Worm (Caenorhabditis elegans) whole organism, young adult: Measurements from ENCODE around the gene F45E12.5.

ENCODE experiments used
- B0035.1 ChIP-seq: sonication (generic microtip); optimal IDR thresholded peaks from 2 replicates; lab custom pipeline; 2016; ENCODE audit warnings: missing genetic modification characterization, mild to moderate bottlenecking, missing compliant biosample characterization, missing genotype, missing genetic modification reagents
- B0261.1 ChIP-seq: sonication (generic microtip); optimal IDR thresholded peaks from 2 replicates; lab custom pipeline; 2016; ENCODE audit warnings: mild to moderate bottlenecking, missing genetic modification characterization, moderate library complexity, missing compliant biosample characterization
- F10E7.11 ChIP-seq: sonication (generic microtip); optimal IDR thresholded peaks from 2 replicates; lab custom pipeline; 2017; ENCODE audit warnings: mild to moderate bottlenecking, missing genetic modification characterization, moderate library complexity, missing compliant biosample characterization
- F23B12.7 ChIP-seq: sonication (generic microtip); optimal IDR thresholded peaks from 2 replicates; lab custom pipeline; 2017; ENCODE audit warnings: missing genetic modification characterization, mild to moderate bottlenecking, missing compliant biosample characterization, antibody characterized with exemption, moderate library complexity; ENCODE audit not compliant: insufficient read depth
- F33H1.4 ChIP-seq: fragments of 200-800 bp; sonication (Bioruptor generic); IDR thresholded peaks from 2 replicates; pipeline ENCODE4 v1.3.6; 2022; ENCODE audit warnings: missing genetic modification reagents, missing genetic modification characterization, missing compliant biosample characterization
- F49E8.2 ChIP-seq: sonication (generic microtip); optimal IDR thresholded peaks from 3 replicates; lab custom pipeline; 2017; ENCODE audit warnings: missing genetic modification characterization, mild to moderate bottlenecking, missing compliant biosample characterization, antibody characterized with exemption, moderate library complexity; ENCODE audit not compliant: insufficient read depth
- T07F8.4 ChIP-seq: sonication (generic microtip); optimal IDR thresholded peaks from 2 replicates; lab custom pipeline; 2016; ENCODE audit warnings: mild to moderate bottlenecking, missing genetic modification characterization, moderate library complexity, missing compliant biosample characterization
- Y53G8AR.9 ChIP-seq: fragments of 200-800 bp; sonication (Bioruptor generic); conservative IDR thresholded peaks from 2 replicates; pipeline ENCODE4 v1.3.6; 2022; ENCODE audit warnings: missing genetic modification reagents, missing genetic modification characterization, missing compliant biosample characterization
- Y95B8A.8 ChIP-seq: fragments of 200-800 bp; sonication (Bioruptor generic); IDR thresholded peaks from 2 replicates; pipeline ENCODE4 v1.3.6; 2022; ENCODE audit warnings: missing genetic modification reagents, missing genetic modification characterization, missing compliant biosample characterization
- ZK185.1 ChIP-seq: sonication (generic microtip); optimal IDR thresholded peaks from 2 replicates; lab custom pipeline; 2016; ENCODE audit warnings: mild to moderate bottlenecking, missing genetic modification characterization, missing compliant biosample characterization; ENCODE audit not compliant: poor library complexity, severe bottlenecking
- aptf-3 ChIP-seq: fragments of 200-800 bp; sonication (Bioruptor generic); IDR thresholded peaks from 2 replicates; pipeline ENCODE4 v1.3.6; 2022; ENCODE audit warnings: missing genetic modification characterization, missing compliant biosample characterization
- attf-3 ChIP-seq: fragments of 200-800 bp; sonication (Bioruptor generic); conservative IDR thresholded peaks from 2 replicates; pipeline ENCODE4 v1.3.6; 2022; ENCODE audit warnings: missing genetic modification reagents, missing genetic modification characterization, missing compliant biosample characterization
- bed-1 ChIP-seq: fragments of 200-800 bp; sonication (Bioruptor generic); IDR thresholded peaks from 2 replicates; pipeline ENCODE4 v1.3.6; 2022; ENCODE audit warnings: missing genetic modification reagents, missing genetic modification characterization, missing compliant biosample characterization
- cebp-1 ChIP-seq, 2 experiments: fragments of 200-800 bp in 1 of 2; sonication (Bioruptor generic) in 1 of 2; sonication (generic microtip) in 1 of 2; IDR thresholded peaks in 1 of 2; optimal IDR thresholded peaks in 1 of 2; 2 replicates each; pipeline versions ENCODE4 v1.3.6 to Lab custom; 2017 to 2022; ENCODE audit warnings: missing compliant biosample characterization in 2 of 2, missing genetic modification characterization in 2 of 2, mild to moderate bottlenecking in 1 of 2, missing genetic modification reagents in 1 of 2, moderate library complexity in 1 of 2
- cebp-2 ChIP-seq: fragments of 200-800 bp; sonication (Bioruptor generic); IDR thresholded peaks from 2 replicates; pipeline ENCODE4 v1.3.6; 2022; ENCODE audit warnings: missing genetic modification characterization, missing compliant biosample characterization
- ceh-27 ChIP-seq: fragments of 200-800 bp; sonication (Bioruptor generic); optimal IDR thresholded peaks from 2 replicates; lab custom pipeline; 2018; ENCODE audit warnings: mild to moderate bottlenecking, missing genetic modification characterization, moderate library complexity, missing compliant biosample characterization
- ceh-40 ChIP-seq: fragments of 200-800 bp; sonication (Bioruptor generic); IDR thresholded peaks from 2 replicates; pipeline ENCODE4 v1.3.6; 2022; ENCODE audit warnings: missing genetic modification characterization, missing compliant biosample characterization
- ceh-58 ChIP-seq: fragments of 200-800 bp; sonication (Bioruptor generic); IDR thresholded peaks from 2 replicates; pipeline ENCODE4 v1.3.6; 2022; ENCODE audit warnings: missing genetic modification characterization, missing compliant biosample characterization
- ceh-91 ChIP-seq: fragments of 200-800 bp; sonication (Bioruptor generic); IDR thresholded peaks from 2 replicates; pipeline ENCODE4 v1.3.6; 2022; ENCODE audit warnings: missing genetic modification reagents, missing genetic modification characterization, missing compliant biosample characterization
- dpff-1 ChIP-seq: sonication (generic microtip); optimal IDR thresholded peaks from 2 replicates; lab custom pipeline; 2017; ENCODE audit warnings: mild to moderate bottlenecking, missing genetic modification characterization, missing compliant biosample characterization
- ekl-4 ChIP-seq: fragments of 200-800 bp; sonication (Bioruptor generic); IDR thresholded peaks from 2 replicates; pipeline ENCODE4 v1.3.6; 2022; ENCODE audit warnings: missing genetic modification reagents, missing genetic modification characterization, missing compliant biosample characterization
- hrde-1 ChIP-seq: sonication (generic microtip); optimal IDR thresholded peaks from 2 replicates; lab custom pipeline; 2016; ENCODE audit warnings: missing genetic modification characterization, mild to moderate bottlenecking, missing compliant biosample characterization, moderate library complexity, missing genotype, missing genetic modification reagents, borderline replicate concordance
- hsf-1 ChIP-seq: fragments of 200-800 bp; sonication (Bioruptor generic); IDR thresholded peaks from 2 replicates; pipeline ENCODE4 v1.3.6; 2022; ENCODE audit warnings: missing genetic modification reagents, missing genetic modification characterization, missing compliant biosample characterization
- let-526 ChIP-seq: fragments of 200-800 bp; sonication (Bioruptor generic); IDR thresholded peaks from 2 replicates; pipeline ENCODE4 v1.3.6; 2022; ENCODE audit warnings: missing genetic modification reagents, missing genetic modification characterization, missing compliant biosample characterization
- let-607 ChIP-seq, 2 experiments: fragments of 200-800 bp in 1 of 2; sonication (Bioruptor generic) in 1 of 2; sonication (generic microtip) in 1 of 2; optimal IDR thresholded peaks; 2 replicates each; lab custom pipeline; 2016 to 2018; ENCODE audit warnings: mild to moderate bottlenecking in 2 of 2, missing compliant biosample characterization in 2 of 2, missing genetic modification characterization in 2 of 2, moderate library complexity in 2 of 2, missing genotype in 1 of 2
- lin-54 ChIP-seq: fragments of 200-800 bp; sonication (Bioruptor generic); optimal IDR thresholded peaks from 2 replicates; lab custom pipeline; 2018; ENCODE audit warnings: mild to moderate bottlenecking, missing genetic modification characterization, missing compliant biosample characterization
- lir-1 ChIP-seq: fragments of 200-800 bp; sonication (Bioruptor generic); conservative IDR thresholded peaks from 2 replicates; pipeline ENCODE4 v1.3.6; 2022; ENCODE audit warnings: missing genetic modification reagents, missing genetic modification characterization, missing compliant biosample characterization
- lsl-1 ChIP-seq: fragments of 200-800 bp; sonication (Bioruptor generic); optimal IDR thresholded peaks from 2 replicates; lab custom pipeline; 2018; ENCODE audit warnings: mild to moderate bottlenecking, missing genetic modification characterization, moderate library complexity, missing compliant biosample characterization
- lsy-27 ChIP-seq: sonication (generic microtip); optimal IDR thresholded peaks from 2 replicates; lab custom pipeline; 2017; ENCODE audit warnings: missing genetic modification characterization, mild to moderate bottlenecking, missing compliant biosample characterization, antibody characterized with exemption, missing genotype, borderline replicate concordance; ENCODE audit not compliant: insufficient read depth
- madf-3 ChIP-seq: fragments of 200-800 bp; sonication (Bioruptor generic); IDR thresholded peaks from 2 replicates; pipeline ENCODE4 v1.3.6; 2022; ENCODE audit warnings: missing genetic modification reagents, missing genetic modification characterization, missing compliant biosample characterization
- madf-6 ChIP-seq: fragments of 200-800 bp; sonication (Bioruptor generic); IDR thresholded peaks from 2 replicates; pipeline ENCODE4 v1.3.6; 2022; ENCODE audit warnings: missing genetic modification reagents, missing genetic modification characterization, missing compliant biosample characterization
- mcd-1 ChIP-seq: fragments of 200-800 bp; sonication (Bioruptor generic); IDR thresholded peaks from 2 replicates; pipeline ENCODE4 v1.3.6; 2022; ENCODE audit warnings: missing genetic modification reagents, missing genetic modification characterization, missing compliant biosample characterization
- nfyb-1 ChIP-seq: fragments of 200-800 bp; sonication (Bioruptor generic); IDR thresholded peaks from 2 replicates; pipeline ENCODE4 v1.3.6; 2022; ENCODE audit warnings: missing genetic modification reagents, missing genetic modification characterization, missing compliant biosample characterization
- nhr-120 ChIP-seq: fragments of 200-800 bp; sonication (Bioruptor generic); IDR thresholded peaks from 2 replicates; pipeline ENCODE4 v1.3.6; 2022; ENCODE audit warnings: missing genetic modification characterization, missing compliant biosample characterization
- nhr-90 ChIP-seq: sonication (generic microtip); optimal IDR thresholded peaks from 2 replicates; lab custom pipeline; 2016; ENCODE audit warnings: missing genotype, mild to moderate bottlenecking, missing genetic modification characterization, missing compliant biosample characterization
- pbrm-1 ChIP-seq: fragments of 200-800 bp; sonication (Bioruptor generic); IDR thresholded peaks from 2 replicates; pipeline ENCODE4 v1.3.6; 2022; ENCODE audit warnings: missing genetic modification reagents, missing genetic modification characterization, missing compliant biosample characterization
- rcor-1 ChIP-seq: fragments of 200-800 bp; sonication (Bioruptor generic); IDR thresholded peaks from 2 replicates; pipeline ENCODE4 v1.3.6; 2022; ENCODE audit warnings: missing genetic modification reagents, missing genetic modification characterization, missing compliant biosample characterization
- rpc-1 ChIP-seq, 2 experiments: fragments of 150-350 bp in 1 of 2; sonication (generic microtip) in 1 of 2; optimal IDR thresholded peaks; 2 replicates each; lab custom pipeline; 2014 to 2018; ENCODE audit warnings: missing biosample characterization in 1 of 2, missing genetic modification characterization in 1 of 2, missing genetic modification reagents in 1 of 2, missing genotype in 1 of 2
- snpc-4 ChIP-seq, 5 experiments: fragments of 150-350 bp in 1 of 5; sonication (generic microtip) in 4 of 5; optimal IDR thresholded peaks; 2 replicates each; lab custom pipeline; 2014 to 2018; ENCODE audit warnings: missing genetic modification characterization in 5 of 5, missing biosample characterization in 3 of 5, antibody characterized with exemption in 2 of 5, mild to moderate bottlenecking in 2 of 5, missing compliant biosample characterization in 2 of 5, missing genotype in 2 of 5, moderate library complexity in 2 of 5, missing genetic modification reagents in 1 of 5
- somi-1 ChIP-seq: fragments of 200-800 bp; sonication (Bioruptor generic); optimal IDR thresholded peaks from 2 replicates; lab custom pipeline; 2018; ENCODE audit warnings: mild to moderate bottlenecking, missing genetic modification characterization, missing compliant biosample characterization
- tbp1 ChIP-seq: fragments of 200-800 bp; sonication (Bioruptor generic); optimal IDR thresholded peaks from 2 replicates; lab custom pipeline; 2018; ENCODE audit warnings: mild to moderate bottlenecking, missing genetic modification characterization, missing compliant biosample characterization
- unc-62 ChIP-seq: fragments of 150-350 bp; optimal IDR thresholded peaks from 2 replicates; lab custom pipeline; 2014; ENCODE audit warnings: missing biosample characterization, missing genetic modification reagents, missing genetic modification characterization
- ztf-18 ChIP-seq: sonication (generic microtip); optimal IDR thresholded peaks from 2 replicates; lab custom pipeline; 2016; ENCODE audit warnings: missing genotype, mild to moderate bottlenecking, missing genetic modification characterization, missing compliant biosample characterization
- ztf-3 ChIP-seq: fragments of 200-800 bp; sonication (Bioruptor generic); optimal IDR thresholded peaks from 2 replicates; lab custom pipeline; 2018; ENCODE audit warnings: mild to moderate bottlenecking, missing genetic modification characterization, missing compliant biosample characterization
- ztf-6 ChIP-seq: fragments of 200-800 bp; sonication (Bioruptor generic); IDR thresholded peaks from 2 replicates; pipeline ENCODE4 v1.3.6; 2022; ENCODE audit warnings: missing genetic modification reagents, missing genetic modification characterization, missing compliant biosample characterization

The F45E12.5 gene

DNA sequence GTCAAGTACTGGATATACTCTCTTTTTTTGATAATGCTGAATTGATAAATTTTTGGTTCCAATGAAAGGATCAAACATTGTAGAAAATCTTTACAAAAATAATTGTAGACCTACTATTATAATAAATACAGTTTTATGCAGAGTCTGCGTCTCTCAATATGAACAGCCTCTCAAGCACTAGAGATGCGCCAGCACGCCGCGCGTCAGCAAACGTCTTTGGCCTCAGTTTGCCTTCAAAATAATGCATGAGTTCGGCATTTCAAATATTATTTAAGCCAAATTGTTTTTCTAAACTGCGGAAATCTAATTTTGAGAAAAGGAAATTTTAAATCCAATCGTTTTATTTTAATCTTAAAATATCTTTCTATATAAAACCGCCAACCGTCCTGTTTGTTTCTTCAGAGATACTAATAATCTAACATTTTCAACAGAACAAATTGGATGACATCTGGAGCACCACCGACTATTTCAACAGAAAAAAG is 8.2 kb downstream of the F45E12.5 start, which contains the start of gene cul-4 (continued):
- TF ChIP-seq let-607 (tag; optimal IDR thresholded peaks at IDR 0.05; lab: Kevin White, UChicago) (peak in 1 of 2 experiments; percentile 16), lsl-1 (peak; percentile 94), ceh-58 (GFP tag; lab: Robert Waterston, UW) (no peak), F10E7.11 (tag; lab: Kevin White, UChicago) (no peak), ztf-18 (tag; lab: Kevin White, UChicago) (peak; percentile 98), dpff-1 (tag; lab: Kevin White, UChicago) (no peak), somi-1 (GFP tag; lab: Kevin White, UChicago) (no peak), madf-6 (peak; percentile 99), ekl-4 (GFP tag; lab: Robert Waterston, UW) (peak; percentile 73), F23B12.7 (tag; lab: Kevin White, UChicago) (peak; percentile 54), hsf-1 (GFP tag; lab: Robert Waterston, UW) (peak; percentile 71), Y95B8A.8 (GFP tag; lab: Robert Waterston, UW) (0 out of 2 replicates have a peak, but pooled peaks have one; percentile 17), nhr-120 (GFP tag; lab: Robert Waterston, UW) (no peak), Y53G8AR.9 (GFP tag; lab: Robert Waterston, UW) (peak; percentile 65; the same call in 1 of the 2 replicates), ceh-27 (GFP tag; lab: Kevin White, UChicago) (peak; percentile 23), lin-54 (GFP tag; lab: Kevin White, UChicago) (peak; percentile 88), F33H1.4 (GFP tag; lab: Robert Waterston, UW) (peak; percentile 86), B0261.1 (tag; lab: Kevin White, UChicago) (no peak), attf-3 (GFP tag; lab: Robert Waterston, UW) (peak; percentile 71), ceh-40 (GFP tag; lab: Robert Waterston, UW) (no peak), hrde-1 (tag; lab: Kevin White, UChicago) (no peak), bed-1 (GFP tag; lab: Robert Waterston, UW) (no peak), lsy-27 (no peak), let-526 (no peak), cebp-1 (GFP tag; IDR thresholded peaks at IDR 0.05; lab: Robert Waterston, UW) (no peak), cebp-1 (tag; optimal IDR thresholded peaks at IDR 0.05; lab: Kevin White, UChicago) (no peak), T07F8.4 (tag; lab: Kevin White, UChicago) (no peak), ceh-91 (GFP tag; lab: Robert Waterston, UW) (peak; percentile 80), rpc-1 (optimal IDR thresholded peaks at IDR 0.05; lab: Kevin White, UChicago) (no peak), rpc-1 (tag; optimal IDR thresholded peaks at IDR 0.05; lab: Kevin White, UChicago) (no peak), pbrm-1 (GFP tag; lab: Robert Waterston, UW) (peak; percentile 86), tbp1 (GFP tag; lab: Kevin White, UChicago) (peak; percentile 68), mcd-1 (GFP tag; lab: Robert Waterston, UW) (peak; percentile 86), ztf-3 (no peak), F49E8.2 (tag; lab: Kevin White, UChicago) (peak; percentile 63), rcor-1 (GFP tag; lab: Robert Waterston, UW) (peak; percentile 88), snpc-4 (GFP tag; optimal IDR thresholded peaks at IDR 0.05; lab: Kevin White, UChicago) (peak; percentile 36), snpc-4 (tag; optimal IDR thresholded peaks at IDR 0.05; lab: Kevin White, UChicago) (peak in 3 of 4 experiments; percentile 64 to 79 (median 70)), B0035.1 (tag; lab: Kevin White, UChicago) (no peak), lir-1 (peak; percentile 37; the same call in 1 of the 2 replicates), cebp-2 (GFP tag; lab: Robert Waterston, UW) (no peak), unc-62 (GFP tag; lab: Kevin White, UChicago) (no peak), ztf-6 (no peak), ZK185.1 (tag; lab: Kevin White, UChicago) (peak; percentile 85), madf-3 (peak; percentile 91), nhr-90 (tag; lab: Kevin White, UChicago) (no peak), nfyb-1 (GFP tag; lab: Robert Waterston, UW) (peak; percentile 69), aptf-3 (GFP tag; lab: Robert Waterston, UW) (no peak)
